Worm (Caenorhabditis elegans): Measurements from ENCODE around the gene ced-11.

DNA sequence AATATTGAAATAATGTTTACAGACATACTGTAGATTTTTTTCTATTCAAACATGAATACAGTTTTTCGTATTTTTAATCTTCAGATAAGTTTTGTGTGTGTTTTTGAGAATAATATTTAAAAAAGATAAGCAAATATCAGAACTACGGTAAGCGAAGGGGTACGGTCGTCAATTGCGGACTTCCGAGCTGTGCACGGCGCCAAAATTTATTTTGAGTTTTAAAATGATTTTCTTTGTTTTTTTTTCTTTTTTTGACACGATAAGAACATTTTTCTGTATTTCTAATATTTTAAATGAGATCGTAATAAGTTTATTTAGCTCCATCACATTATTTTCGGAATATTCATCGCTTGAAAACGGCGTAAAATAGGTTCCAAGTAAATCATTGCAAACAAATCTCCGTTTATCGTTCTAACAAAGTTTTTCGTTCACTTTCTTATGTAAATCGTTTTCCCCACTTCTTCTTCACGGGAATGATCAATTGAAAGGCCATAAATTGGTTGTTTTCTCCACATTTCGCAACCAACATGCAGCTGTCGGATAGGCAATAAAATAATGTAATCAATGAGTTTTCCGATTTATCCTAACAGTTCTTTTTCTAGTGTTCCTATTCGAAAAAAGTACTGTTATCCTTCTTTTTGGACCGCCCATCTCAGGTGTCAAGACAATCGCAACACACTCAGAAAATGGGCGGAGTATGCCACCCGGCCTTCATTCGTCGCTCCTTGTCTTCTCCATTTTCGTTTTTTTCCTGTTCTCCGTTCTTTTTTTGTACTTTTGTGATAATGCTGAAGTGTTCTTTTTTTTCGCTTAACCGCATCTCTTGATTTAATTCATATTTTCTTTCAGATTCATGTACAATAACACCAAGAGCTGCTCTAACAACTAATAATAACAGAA lies 27.7 kb upstream of the ced-11 start, which contains the start of gene glp-1:
- TF ChIP-seq ztf-22 (GFP tag; optimal IDR thresholded peaks at IDR 0.05) (no peak), egl-18 (GFP tag; IDR thresholded peaks at IDR 0.05) (no peak), ztf-28 (GFP tag; IDR thresholded peaks at IDR 0.05) (no peak), die-1 (tag; optimal IDR thresholded peaks at IDR 0.05) (no peak), zim-3 (tag; optimal IDR thresholded peaks at IDR 0.05) (no peak)
